Fruit fly (Drosophila melanogaster) whole organism, embryonic: ENCODE results near the gene sdk.

ENCODE experiments used
- Abd-B ChIP-seq: fragments of 200-800 bp; sonication (Bioruptor generic); optimal IDR thresholded peaks from 2 replicates; lab custom pipeline; 2018; ENCODE audit warnings: missing biosample characterization, mild to moderate bottlenecking, missing genetic modification characterization, moderate library complexity
- CG1024 ChIP-seq: fragments of 200-800 bp; sonication (Bioruptor generic); IDR thresholded peaks from 2 replicates; pipeline ENCODE4 v1.3.6; 2022; ENCODE audit warnings: missing biosample characterization, missing genetic modification characterization
- CG10267 ChIP-seq: fragments of 200-800 bp; sonication (Bioruptor generic); optimal IDR thresholded peaks from 2 replicates; lab custom pipeline; 2018; ENCODE audit warnings: missing biosample characterization, mild to moderate bottlenecking, missing genetic modification characterization, moderate library complexity
- CG12942 ChIP-seq: fragments of 200-800 bp; sonication (Bioruptor generic); optimal IDR thresholded peaks from 3 replicates; lab custom pipeline; 2016; ENCODE audit warnings: missing biosample characterization, missing genetic modification characterization
- CG15479 ChIP-seq: fragments of 200-800 bp; sonication (Bioruptor generic); optimal IDR thresholded peaks from 3 replicates; lab custom pipeline; 2019; ENCODE audit warnings: missing biosample characterization, mild to moderate bottlenecking, missing genetic modification characterization, moderate library complexity
- CG17361 ChIP-seq: fragments of 200-800 bp; sonication (Bioruptor generic); IDR thresholded peaks from 3 replicates; pipeline ENCODE4 v1.3.6; 2022; ENCODE audit warnings: missing biosample characterization, missing genetic modification characterization
- CG2120 ChIP-seq: fragments of 200-800 bp; sonication (Bioruptor generic); optimal IDR thresholded peaks from 3 replicates; lab custom pipeline; 2016; ENCODE audit warnings: missing biosample characterization, missing genetic modification characterization
- CG31388 ChIP-seq: fragments of 200-800 bp; sonication (Bioruptor generic); optimal IDR thresholded peaks from 2 replicates; lab custom pipeline; 2016; ENCODE audit warnings: missing biosample characterization, missing genetic modification characterization
- CG32767 ChIP-seq: fragments of 200-800 bp; sonication (Bioruptor generic); IDR thresholded peaks from 2 replicates; pipeline ENCODE4 v1.3.6; 2022; ENCODE audit warnings: missing biosample characterization, missing genetic modification characterization
- CG32772 ChIP-seq: fragments of 200-800 bp; sonication (Bioruptor generic); IDR thresholded peaks from 2 replicates; pipeline ENCODE4 v1.3.6; 2022; ENCODE audit warnings: missing biosample characterization, missing genetic modification characterization
- CG4282 ChIP-seq: fragments of 200-800 bp; sonication (Bioruptor generic); optimal IDR thresholded peaks from 2 replicates; lab custom pipeline; 2016; ENCODE audit warnings: missing biosample characterization, missing genetic modification characterization
- CG4617 ChIP-seq: fragments of 200-800 bp; sonication (Bioruptor generic); optimal IDR thresholded peaks from 3 replicates; lab custom pipeline; 2016; ENCODE audit warnings: missing biosample characterization, missing genetic modification characterization, borderline replicate concordance
- CG6272 ChIP-seq: fragments of 200-800 bp; sonication (Bioruptor generic); IDR thresholded peaks from 2 replicates; pipeline ENCODE4 v1.3.6; 2022; ENCODE audit warnings: missing biosample characterization, missing genetic modification characterization
- CG6791 ChIP-seq: fragments of 200-800 bp; sonication (Bioruptor generic); IDR thresholded peaks from 3 replicates; pipeline ENCODE4 v1.3.6; 2022; ENCODE audit warnings: missing biosample characterization, missing genetic modification characterization; ENCODE audit not compliant: partially characterized antibody
- CG7963 ChIP-seq: fragments of 200-800 bp; sonication (Bioruptor generic); IDR thresholded peaks from 3 replicates; pipeline ENCODE4 v1.3.6; 2022; ENCODE audit warnings: missing biosample characterization, missing genetic modification characterization; ENCODE audit not compliant: partially characterized antibody
- CG8290 ChIP-seq, 3 experiments: fragments of 200-800 bp; sonication (Bioruptor generic); optimal IDR thresholded peaks; 2 replicates each; lab custom pipeline; 2016 to 2019; ENCODE audit warnings: missing biosample characterization in 3 of 3, missing genetic modification characterization in 3 of 3, mild to moderate bottlenecking in 2 of 3, moderate library complexity in 1 of 3
- CG8765 ChIP-seq: fragments of 200-800 bp; sonication (Bioruptor generic); IDR thresholded peaks from 2 replicates; pipeline ENCODE4 v1.3.6; 2022; ENCODE audit warnings: missing biosample characterization, missing genetic modification characterization
- CG9437 ChIP-seq: fragments of 200-800 bp; sonication (Bioruptor generic); optimal IDR thresholded peaks from 2 replicates; lab custom pipeline; 2018; ENCODE audit warnings: missing biosample characterization, mild to moderate bottlenecking, missing genetic modification characterization
- CG9797 ChIP-seq: fragments of 200-800 bp; sonication (Bioruptor generic); optimal IDR thresholded peaks from 3 replicates; lab custom pipeline; 2018; ENCODE audit warnings: missing biosample characterization, mild to moderate bottlenecking, missing genetic modification characterization
- CG9932 ChIP-seq: fragments of 200-800 bp; sonication (Bioruptor generic); IDR thresholded peaks from 2 replicates; pipeline ENCODE4 v1.3.6; 2022; ENCODE audit warnings: missing biosample characterization, missing genetic modification characterization
- CTCF ChIP-seq: fragments of 200-800 bp; sonication (Bioruptor generic); optimal IDR thresholded peaks from 2 replicates; lab custom pipeline; 2017; ENCODE audit warnings: missing biosample characterization, mild to moderate bottlenecking, missing genetic modification characterization, moderate library complexity
- D ChIP-seq, 2 experiments: fragments of 200-800 bp in 1 of 2; fragments of >200 bp in 1 of 2; sonication (Bioruptor generic) in 1 of 2; optimal IDR thresholded peaks; 2 replicates in 1 of 2; 3 replicates in 1 of 2; lab custom pipeline; 2017; ENCODE audit warnings: mild to moderate bottlenecking in 1 of 2, missing biosample characterization in 1 of 2, missing genetic modification characterization in 1 of 2, missing genetic modification reagents in 1 of 2
- Deaf1 ChIP-seq: fragments of 200-800 bp; optimal IDR thresholded peaks from 3 replicates; lab custom pipeline; 2019; ENCODE audit warnings: missing biosample characterization, mild to moderate bottlenecking, missing genetic modification characterization, moderate library complexity
- Doc3 ChIP-seq: fragments of 200-800 bp; sonication (Bioruptor generic); IDR thresholded peaks from 3 replicates; pipeline ENCODE4 v1.3.6; 2022; ENCODE audit warnings: missing biosample characterization, missing genetic modification characterization; ENCODE audit not compliant: partially characterized antibody
- Ets65A ChIP-seq: fragments of 200-800 bp; sonication (Bioruptor generic); peaks from one replicate; lab custom pipeline; 2016; ENCODE audit warnings: missing biosample characterization, missing genetic modification characterization
- Ets97D ChIP-seq: fragments of 200-800 bp; sonication (Bioruptor generic); optimal IDR thresholded peaks from 3 replicates; lab custom pipeline; 2016; ENCODE audit warnings: missing biosample characterization, missing genetic modification characterization
- HLH4C ChIP-seq: fragments of 200-800 bp; sonication (Bioruptor generic); IDR thresholded peaks from 3 replicates; pipeline ENCODE4 v1.3.6; 2022; ENCODE audit warnings: missing biosample characterization, missing genetic modification characterization; ENCODE audit not compliant: partially characterized antibody
- Hr51 ChIP-seq, 2 experiments: fragments of 200-800 bp; sonication (Bioruptor generic); optimal IDR thresholded peaks; 2 replicates in 1 of 2; 3 replicates in 1 of 2; lab custom pipeline; 2016 to 2018; ENCODE audit warnings: missing biosample characterization in 2 of 2, missing genetic modification characterization in 2 of 2, mild to moderate bottlenecking in 1 of 2, moderate library complexity in 1 of 2
- MESR4 ChIP-seq: fragments of 200-800 bp; sonication (Bioruptor generic); optimal IDR thresholded peaks from 2 replicates; lab custom pipeline; 2018; ENCODE audit warnings: missing biosample characterization, mild to moderate bottlenecking, missing genetic modification characterization, moderate library complexity
- Mes4 ChIP-seq: fragments of 200-800 bp; sonication (Bioruptor generic); optimal IDR thresholded peaks from 2 replicates; lab custom pipeline; 2016; ENCODE audit warnings: missing biosample characterization, missing genetic modification characterization
- Oaz ChIP-seq: fragments of 200-800 bp; sonication (Bioruptor generic); IDR thresholded peaks from 2 replicates; pipeline ENCODE4 v1.3.6; 2022; ENCODE audit warnings: missing biosample characterization, missing genetic modification characterization
- Oli ChIP-seq: fragments of 200-800 bp; sonication (Bioruptor generic); optimal IDR thresholded peaks from 2 replicates; lab custom pipeline; 2018; ENCODE audit warnings: missing biosample characterization, mild to moderate bottlenecking, missing genetic modification characterization, moderate library complexity
- Scr ChIP-seq: fragments of 200-800 bp; sonication (Bioruptor generic); IDR thresholded peaks from 2 replicates; pipeline ENCODE4 v1.3.6; 2022; ENCODE audit warnings: missing biosample characterization, missing genetic modification characterization; ENCODE audit not compliant: partially characterized antibody
- Ssrp ChIP-seq: fragments of 200-800 bp; sonication (Bioruptor generic); optimal IDR thresholded peaks from 2 replicates; lab custom pipeline; 2018; ENCODE audit warnings: missing biosample characterization, mild to moderate bottlenecking, missing genetic modification characterization, moderate library complexity
- Vsx1 ChIP-seq: fragments of 200-800 bp; sonication (Bioruptor generic); optimal IDR thresholded peaks from 2 replicates; lab custom pipeline; 2017; ENCODE audit warnings: missing biosample characterization, mild to moderate bottlenecking, missing genetic modification characterization, missing genetic modification reagents
- Xrp1 ChIP-seq: fragments of 200-800 bp; sonication (Bioruptor generic); IDR thresholded peaks from 2 replicates; pipeline ENCODE4 v1.3.6; 2022; ENCODE audit warnings: missing biosample characterization, missing genetic modification characterization
- bsh ChIP-seq, 2 experiments: fragments of 200-800 bp; sonication (Bioruptor generic); optimal IDR thresholded peaks; 2 replicates each; lab custom pipeline; 2017 to 2018; ENCODE audit warnings: mild to moderate bottlenecking in 2 of 2, missing biosample characterization in 2 of 2, missing genetic modification characterization in 2 of 2, moderate library complexity in 1 of 2
- corto ChIP-seq: fragments of 200-800 bp; sonication (Bioruptor generic); optimal IDR thresholded peaks from 2 replicates; lab custom pipeline; 2016; ENCODE audit warnings: missing biosample characterization, mild to moderate bottlenecking, missing genetic modification characterization, moderate library complexity
- dan ChIP-seq: fragments of 200-800 bp; sonication (Bioruptor generic); IDR thresholded peaks from 2 replicates; pipeline ENCODE4 v1.3.6; 2022; ENCODE audit warnings: missing biosample characterization, missing genetic modification characterization
- dysf ChIP-seq: fragments of 200-800 bp; sonication (Bioruptor generic); IDR thresholded peaks from 3 replicates; pipeline ENCODE4 v1.3.6; 2022; ENCODE audit warnings: missing biosample characterization, missing genetic modification characterization
- lab ChIP-seq: fragments of 200-800 bp; sonication (Bioruptor generic); optimal IDR thresholded peaks from 3 replicates; lab custom pipeline; 2017; ENCODE audit warnings: missing biosample characterization, missing genetic modification characterization, mild to moderate bottlenecking, moderate library complexity, missing genetic modification reagents
- otp ChIP-seq: fragments of 200-800 bp; sonication (Bioruptor generic); IDR thresholded peaks from 3 replicates; pipeline ENCODE4, ENCODE4 v1.3.6; 2022; ENCODE audit warnings: missing biosample characterization, missing genetic modification characterization
- prd ChIP-seq, 3 experiments: fragments of >200 bp in 2 of 3; fragments of 200-800 bp in 1 of 3; sonication (Bioruptor generic) in 1 of 3; optimal IDR thresholded peaks in 2 of 3; IDR thresholded peaks in 1 of 3; 2 replicates in 2 of 3; 3 replicates in 1 of 3; pipeline versions ENCODE4 v1.3.6 to Lab custom; 2017 to 2022; ENCODE audit warnings: missing biosample characterization in 1 of 3, missing genetic modification characterization in 1 of 3
- sqz ChIP-seq: fragments of 200-800 bp; sonication (Bioruptor generic); optimal IDR thresholded peaks from 3 replicates; lab custom pipeline; 2018; ENCODE audit warnings: missing biosample characterization, mild to moderate bottlenecking, missing genetic modification characterization
- sr ChIP-seq: fragments of 200-800 bp; sonication (Bioruptor generic); IDR thresholded peaks from 3 replicates; pipeline ENCODE4 v1.3.6; 2022; ENCODE audit warnings: missing biosample characterization, missing genetic modification characterization
- ttk ChIP-seq: fragments of 200-800 bp; sonication (Bioruptor generic); IDR thresholded peaks from 2 replicates; pipeline ENCODE4 v2.1.2; 2022; ENCODE audit warnings: missing biosample characterization, missing genetic modification characterization
- wdn ChIP-seq: fragments of 200-800 bp; sonication (Bioruptor generic); IDR thresholded peaks from 2 replicates; pipeline ENCODE4 v1.3.6; 2022; ENCODE audit warnings: missing biosample characterization, missing genetic modification characterization
- zen ChIP-seq: fragments of 200-800 bp; sonication (Bioruptor generic); optimal IDR thresholded peaks from 3 replicates; lab custom pipeline; 2018; ENCODE audit warnings: missing biosample characterization, mild to moderate bottlenecking, missing genetic modification characterization, moderate library complexity

sdk gene

dm6 chrX:758892-759621, 72.4 kb downstream of the sdk start, which contains the start of gene CG5273 (continued):
- TF ChIP-seq corto (GFP tag; lab: Kevin White, UChicago) (no peak), Ets65A (GFP tag; lab: Kevin White, UChicago) (peak; percentile 28), ttk (no peak), dysf (GFP tag; lab: Robert Waterston, UW) (no peak), CG2120 (peak; percentile 36), prd (optimal IDR thresholded peaks at IDR 0.05; lab: Kevin White, UChicago) (no peak), prd (GFP tag; IDR thresholded peaks at IDR 0.05; lab: Robert Waterston, UW) (peak; percentile 9; the same call in 1 of the 3 replicates), sr (GFP tag; lab: Robert Waterston, UW) (no peak), Oli (tag; lab: Kevin White, UChicago) (no peak), D (optimal IDR thresholded peaks at IDR 0.05; lab: Kevin White, UChicago) (no peak), D (GFP tag; optimal IDR thresholded peaks at IDR 0.05; lab: Kevin White, UChicago) (no peak), Ets97D (peak; percentile 95), CG10267 (tag; lab: Kevin White, UChicago) (peak; percentile 65), CG32767 (GFP tag; lab: Robert Waterston, UW) (no peak), CG1024 (GFP tag; lab: Robert Waterston, UW) (no peak), CG8765 (no peak), Abd-B (GFP tag; lab: Kevin White, UChicago) (peak; percentile 60), CG8290 (GFP tag; optimal IDR thresholded peaks at IDR 0.05; lab: Kevin White, UChicago) (peak; percentile 77), CG8290 (tag; optimal IDR thresholded peaks at IDR 0.05; lab: Kevin White, UChicago) (peak; percentile 15 to 93), CG6272 (GFP tag; lab: Robert Waterston, UW) (no peak), Ssrp (tag; lab: Kevin White, UChicago) (no peak), Oaz (GFP tag; lab: Robert Waterston, UW) (no peak), CG12942 (GFP tag; lab: Kevin White, UChicago) (peak; percentile 7), Xrp1 (GFP tag; lab: Robert Waterston, UW) (peak; percentile 51; the same call in 1 of the 2 replicates), Hr51 (GFP tag; optimal IDR thresholded peaks at IDR 0.05; lab: Kevin White, UChicago) (peak in 1 of 2 experiments; percentile 25), Mes4 (GFP tag; lab: Kevin White, UChicago) (no peak), Scr (GFP tag; lab: Robert Waterston, UW) (peak; percentile 97), HLH4C (GFP tag; lab: Robert Waterston, UW) (peak; percentile 82), bsh (GFP tag; optimal IDR thresholded peaks at IDR 0.05; lab: Kevin White, UChicago) (no peak), CTCF (GFP tag; lab: Kevin White, UChicago) (peak; percentile 78), MESR4 (GFP tag; lab: Kevin White, UChicago) (peak; percentile 85), zen (peak; percentile 38), CG9437 (GFP tag; lab: Kevin White, UChicago) (no peak), CG32772 (no peak), Deaf1 (tag; lab: Kevin White, UChicago) (no peak), CG6791 (GFP tag; lab: Robert Waterston, UW) (peak; percentile 97), sqz (GFP tag; lab: Kevin White, UChicago) (no peak), CG4282 (GFP tag; lab: Kevin White, UChicago) (no peak), CG17361 (GFP tag; lab: Robert Waterston, UW) (peak; percentile 38; the same call in 2 of the 3 replicates), lab (GFP tag; lab: Kevin White, UChicago) (peak; percentile 64), CG7963 (GFP tag; lab: Robert Waterston, UW) (peak; percentile 93), otp (GFP tag; lab: Robert Waterston, UW) (peak; percentile 39; the same call in 1 of the 3 replicates), CG9932 (GFP tag; lab: Robert Waterston, UW) (peak; percentile 70), CG15479 (GFP tag; lab: Kevin White, UChicago) (no peak), CG9797 (GFP tag; lab: Kevin White, UChicago) (peak; percentile 98), CG4617 (peak; percentile 44), Vsx1 (peak; percentile 36), wdn (no peak), CG31388 (GFP tag; lab: Kevin White, UChicago) (no peak), dan (GFP tag; lab: Robert Waterston, UW) (no peak), Doc3 (GFP tag; lab: Robert Waterston, UW) (peak; percentile 98)
